Worm (Caenorhabditis elegans): Measurements from ENCODE around the gene C06C6.8.

DNA sequence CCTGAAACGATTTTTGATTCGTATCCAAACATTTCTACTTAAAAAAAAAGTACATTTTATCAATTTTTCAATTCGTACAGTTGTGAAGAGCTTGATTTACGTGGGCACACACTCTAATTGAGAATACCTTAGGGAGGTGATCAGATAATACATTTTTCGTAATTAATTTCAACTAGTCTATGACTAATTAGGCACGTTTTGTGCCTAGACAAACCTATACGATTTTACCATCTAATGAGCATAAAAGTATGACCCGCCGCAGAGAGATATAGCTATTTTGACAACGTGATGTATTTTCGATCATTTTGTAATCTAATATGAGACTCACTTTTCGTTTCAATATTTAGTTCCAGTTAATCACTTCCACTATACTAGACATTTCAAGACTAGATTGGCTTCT lies 20.0 kb downstream of the C06C6.8 start:
- TF ChIP-seq ceh-22 (tag; optimal IDR thresholded peaks at IDR 0.05) (no peak), hlh-8 (tag; optimal IDR thresholded peaks at IDR 0.05) (no peak), ceh-9 (tag; optimal IDR thresholded peaks at IDR 0.05) (no peak), lim-6 (tag; optimal IDR thresholded peaks at IDR 0.05) (no peak), fkh-10 (GFP tag; optimal IDR thresholded peaks at IDR 0.05) (no peak)

Data from whole organism, late embryonic.